Fruit fly (Drosophila melanogaster) whole organism, prepupa: ENCODE data around the gene sordd2.

Experiments used
- CG10631 ChIP-seq: fragments of 200-800 bp; sonication (Bioruptor generic); optimal IDR thresholded peaks from 2 replicates; lab custom pipeline; 2016; ENCODE audit warnings: missing biosample characterization, missing genetic modification characterization
- CG10669 ChIP-seq: fragments of 200-800 bp; sonication (Bioruptor generic); optimal IDR thresholded peaks from 3 replicates; lab custom pipeline; 2018; ENCODE audit warnings: missing biosample characterization, mild to moderate bottlenecking, missing genetic modification characterization, moderate library complexity
- CG11294 ChIP-seq: fragments of 200-800 bp; sonication (Bioruptor generic); IDR thresholded peaks from 2 replicates; pipeline ENCODE4 v1.3.6; 2022; ENCODE audit warnings: missing biosample characterization, missing genetic modification characterization
- CG11762 ChIP-seq: fragments of 200-800 bp; sonication (Bioruptor generic); optimal IDR thresholded peaks from 3 replicates; lab custom pipeline; 2016; ENCODE audit warnings: missing biosample characterization, missing genetic modification characterization; ENCODE audit not compliant: insufficient read depth
- CG15336 ChIP-seq: fragments of 200-800 bp; sonication (Bioruptor generic); IDR thresholded peaks from 2 replicates; pipeline ENCODE4 v1.3.6; 2022; ENCODE audit warnings: missing biosample characterization, missing genetic modification characterization
- CG1621 ChIP-seq: fragments of 200-800 bp; sonication (Bioruptor generic); optimal IDR thresholded peaks from 3 replicates; lab custom pipeline; 2018; ENCODE audit warnings: missing biosample characterization, mild to moderate bottlenecking, missing genetic modification characterization
- CG16779 ChIP-seq: fragments of 200-800 bp; sonication (Bioruptor generic); optimal IDR thresholded peaks from 3 replicates; lab custom pipeline; 2017; ENCODE audit warnings: missing biosample characterization, mild to moderate bottlenecking, missing genetic modification characterization
- CG3032 ChIP-seq: fragments of 200-800 bp; optimal IDR thresholded peaks from 2 replicates; lab custom pipeline; 2019; ENCODE audit warnings: missing biosample characterization, mild to moderate bottlenecking, missing genetic modification characterization, moderate library complexity
- CG32006 ChIP-seq: fragments of 200-800 bp; sonication (Bioruptor generic); optimal IDR thresholded peaks from 3 replicates; lab custom pipeline; 2017; ENCODE audit warnings: missing biosample characterization, mild to moderate bottlenecking, missing genetic modification characterization
- CG34406 ChIP-seq: fragments of 200-800 bp; sonication (Bioruptor generic); optimal IDR thresholded peaks from 3 replicates; lab custom pipeline; 2016; ENCODE audit warnings: missing biosample characterization, missing genetic modification characterization
- CG3919 ChIP-seq: fragments of 200-800 bp; sonication (Bioruptor generic); optimal IDR thresholded peaks from 3 replicates; lab custom pipeline; 2016; ENCODE audit warnings: missing biosample characterization, missing genetic modification characterization
- CG6163 ChIP-seq: fragments of 200-800 bp; sonication (Bioruptor generic); IDR thresholded peaks from 3 replicates; pipeline ENCODE4 v1.3.6; 2022; ENCODE audit warnings: missing biosample characterization, missing genetic modification characterization
- CG6276 ChIP-seq: fragments of 200-800 bp; sonication (Bioruptor generic); optimal IDR thresholded peaks from 2 replicates; lab custom pipeline; 2017; ENCODE audit warnings: missing biosample characterization, mild to moderate bottlenecking, missing genetic modification characterization
- CG6792 ChIP-seq: fragments of 200-800 bp; sonication (Bioruptor generic); optimal IDR thresholded peaks from 3 replicates; lab custom pipeline; 2016; ENCODE audit warnings: missing biosample characterization, missing genetic modification characterization
- CG6854 ChIP-seq: fragments of 200-800 bp; sonication (Bioruptor generic); optimal IDR thresholded peaks from 2 replicates; lab custom pipeline; 2017; ENCODE audit warnings: missing biosample characterization, mild to moderate bottlenecking, missing genetic modification characterization
- CG7368 ChIP-seq: fragments of 200-800 bp; sonication (Bioruptor generic); optimal IDR thresholded peaks from 3 replicates; lab custom pipeline; 2016; ENCODE audit warnings: missing biosample characterization, missing genetic modification characterization
- CG8119 ChIP-seq: fragments of 200-800 bp; sonication (Bioruptor generic); IDR thresholded peaks from 3 replicates; pipeline ENCODE4 v1.3.6; 2022; ENCODE audit warnings: missing biosample characterization, missing genetic modification characterization
- CG8632 ChIP-seq: fragments of 200-800 bp; sonication (Bioruptor generic); optimal IDR thresholded peaks from 3 replicates; lab custom pipeline; 2016; ENCODE audit warnings: missing biosample characterization, missing genetic modification characterization
- CG9139 ChIP-seq: fragments of 200-800 bp; sonication (Bioruptor generic); optimal IDR thresholded peaks from 3 replicates; lab custom pipeline; 2017; ENCODE audit warnings: missing biosample characterization, mild to moderate bottlenecking, missing genetic modification characterization
- Eip75B ChIP-seq: fragments of 200-800 bp; sonication (Bioruptor generic); optimal IDR thresholded peaks from 3 replicates; lab custom pipeline; 2016; ENCODE audit warnings: missing biosample characterization, missing genetic modification characterization
- Eip78C ChIP-seq: fragments of 200-800 bp; sonication (Bioruptor generic); peaks from one replicate; lab custom pipeline; 2016; ENCODE audit warnings: missing biosample characterization, missing genetic modification characterization
- Eip93F ChIP-seq: fragments of 200-800 bp; sonication (Bioruptor generic); optimal IDR thresholded peaks from 2 replicates; lab custom pipeline; 2016; ENCODE audit warnings: missing biosample characterization, mild to moderate bottlenecking, missing genetic modification characterization
- Ets96B ChIP-seq: fragments of 200-800 bp; optimal IDR thresholded peaks from 2 replicates; lab custom pipeline; 2019; ENCODE audit warnings: missing biosample characterization, mild to moderate bottlenecking, missing genetic modification characterization, moderate library complexity
- Hr38 ChIP-seq: sonication (Bioruptor generic); optimal IDR thresholded peaks from 2 replicates; lab custom pipeline; 2016; ENCODE audit warnings: missing biosample characterization, missing genetic modification characterization
- Hr39 ChIP-seq: fragments of 200-800 bp; sonication (Bioruptor generic); optimal IDR thresholded peaks from 2 replicates; lab custom pipeline; 2016; ENCODE audit warnings: missing biosample characterization, missing genetic modification characterization
- Lpt ChIP-seq: fragments of 200-800 bp; sonication (Bioruptor generic); optimal IDR thresholded peaks from 3 replicates; lab custom pipeline; 2016; ENCODE audit warnings: missing biosample characterization, missing genetic modification characterization
- Met ChIP-seq: fragments of 200-800 bp; sonication (Bioruptor generic); optimal IDR thresholded peaks from 3 replicates; lab custom pipeline; 2016; ENCODE audit warnings: missing biosample characterization, missing genetic modification characterization
- OdsH ChIP-seq: fragments of 200-800 bp; sonication (Bioruptor generic); optimal IDR thresholded peaks from 3 replicates; lab custom pipeline; 2016; ENCODE audit warnings: missing biosample characterization, missing genetic modification characterization
- Smox ChIP-seq: fragments of 200-800 bp; sonication (Bioruptor generic); optimal IDR thresholded peaks from 3 replicates; lab custom pipeline; 2016; ENCODE audit warnings: missing biosample characterization, missing genetic modification characterization
- Sox102F ChIP-seq: fragments of 200-800 bp; sonication (Bioruptor generic); optimal IDR thresholded peaks from 2 replicates; lab custom pipeline; 2016; ENCODE audit warnings: missing biosample characterization, mild to moderate bottlenecking, missing genetic modification characterization
- Sox14 ChIP-seq: fragments of 200-800 bp; sonication (Bioruptor generic); optimal IDR thresholded peaks from 3 replicates; lab custom pipeline; 2016; ENCODE audit warnings: missing biosample characterization, missing genetic modification characterization
- Sox15 ChIP-seq: fragments of 200-800 bp; sonication (Bioruptor generic); optimal IDR thresholded peaks from 3 replicates; lab custom pipeline; 2016; ENCODE audit warnings: missing biosample characterization, missing genetic modification characterization
- achi ChIP-seq: fragments of 200-800 bp; sonication (Bioruptor generic); optimal IDR thresholded peaks from 3 replicates; lab custom pipeline; 2016; ENCODE audit warnings: missing biosample characterization, missing genetic modification characterization
- acj6 ChIP-seq: fragments of 200-800 bp; sonication (Bioruptor generic); optimal IDR thresholded peaks from 3 replicates; lab custom pipeline; 2016; ENCODE audit warnings: missing biosample characterization, missing genetic modification characterization
- dac ChIP-seq: fragments of 200-800 bp; sonication (Bioruptor generic); optimal IDR thresholded peaks from 2 replicates; lab custom pipeline; 2017; ENCODE audit warnings: missing biosample characterization, mild to moderate bottlenecking, missing genetic modification characterization
- dsx ChIP-seq: fragments of 200-800 bp; optimal IDR thresholded peaks from 3 replicates; lab custom pipeline; 2019; ENCODE audit warnings: missing biosample characterization, mild to moderate bottlenecking, missing genetic modification characterization, moderate library complexity; ENCODE audit not compliant: poor library complexity, severe bottlenecking
- eg ChIP-seq: fragments of 200-800 bp; sonication (Bioruptor generic); IDR thresholded peaks from 3 replicates; pipeline ENCODE4 v1.3.6; 2022; ENCODE audit warnings: missing biosample characterization, missing genetic modification characterization
- fd85E ChIP-seq: fragments of 200-800 bp; sonication (Bioruptor generic); optimal IDR thresholded peaks from 3 replicates; lab custom pipeline; 2016; ENCODE audit warnings: missing biosample characterization, missing genetic modification characterization
- fkh ChIP-seq: fragments of 200-800 bp; sonication (Bioruptor generic); optimal IDR thresholded peaks from 3 replicates; lab custom pipeline; 2017; ENCODE audit warnings: missing biosample characterization, mild to moderate bottlenecking, missing genetic modification characterization, moderate library complexity
- lz ChIP-seq: fragments of 200-800 bp; sonication (Bioruptor generic); optimal IDR thresholded peaks from 3 replicates; lab custom pipeline; 2016; ENCODE audit warnings: missing biosample characterization, missing genetic modification characterization
- pdm3 ChIP-seq: fragments of 200-800 bp; sonication (Bioruptor generic); optimal IDR thresholded peaks from 3 replicates; lab custom pipeline; 2016; ENCODE audit warnings: missing biosample characterization, missing genetic modification characterization
- salr ChIP-seq, 2 experiments: fragments of 200-800 bp; sonication (Bioruptor generic); optimal IDR thresholded peaks; 3 replicates each; lab custom pipeline; 2016 to 2018; ENCODE audit warnings: missing biosample characterization in 2 of 2, missing genetic modification characterization in 2 of 2, mild to moderate bottlenecking in 1 of 2
- spab ChIP-seq: fragments of 200-800 bp; sonication (Bioruptor generic); optimal IDR thresholded peaks from 2 replicates; lab custom pipeline; 2017; ENCODE audit warnings: missing biosample characterization, mild to moderate bottlenecking, missing genetic modification characterization, missing genetic modification reagents
- ss ChIP-seq, 2 experiments: fragments of 200-800 bp; sonication (Bioruptor generic); optimal IDR thresholded peaks; 2 replicates in 1 of 2; 3 replicates in 1 of 2; lab custom pipeline; 2017 to 2018; ENCODE audit warnings: mild to moderate bottlenecking in 2 of 2, missing biosample characterization in 2 of 2, missing genetic modification characterization in 2 of 2, moderate library complexity in 1 of 2
- svp ChIP-seq: fragments of 200-800 bp; sonication (Bioruptor generic); peaks from one replicate; lab custom pipeline; 2016; ENCODE audit warnings: missing biosample characterization, missing genetic modification characterization
- topi ChIP-seq: fragments of 200-800 bp; sonication (Bioruptor generic); optimal IDR thresholded peaks from 3 replicates; lab custom pipeline; 2016; ENCODE audit warnings: missing biosample characterization, missing genetic modification characterization
- vri ChIP-seq: fragments of 200-800 bp; sonication (Bioruptor generic); optimal IDR thresholded peaks from 3 replicates; lab custom pipeline; 2016; ENCODE audit warnings: missing biosample characterization, mild to moderate bottlenecking, missing genetic modification characterization

The sordd2 gene

dm6 chrX:15805523-15805922, 6.6 kb upstream of the sordd2 start:
- TF ChIP-seq fkh (GFP tag; lab: Kevin White, UChicago) = peak; percentile 67
- no peak for TF ChIP-seq CG8632 (GFP tag; lab: Kevin White, UChicago)
- no peak for TF ChIP-seq topi (GFP tag; lab: Kevin White, UChicago)
- TF ChIP-seq Eip78C = no peak

- TF ChIP-seq svp (GFP tag; lab: Kevin White, UChicago) = peak; percentile 57
- TF ChIP-seq CG10631 = peak; percentile 36
- peak; percentile 60 for TF ChIP-seq CG15336 (GFP tag; lab: Robert Waterston, UW)
- TF ChIP-seq Eip78C = peak; percentile 60
- TF ChIP-seq CG34406 (GFP tag; lab: Kevin White, UChicago) = peak; percentile 21
- TF ChIP-seq Sox15 (GFP tag; lab: Kevin White, UChicago) = no peak
- TF ChIP-seq CG6276 (GFP tag; lab: Kevin White, UChicago) = peak; percentile 13
- no peak for TF ChIP-seq vri
- no peak for TF ChIP-seq acj6 (GFP tag; lab: Kevin White, UChicago)
- no peak for TF ChIP-seq CG9139
- no peak for TF ChIP-seq CG6854 (GFP tag; lab: Kevin White, UChicago)
- peak; percentile 23 for TF ChIP-seq achi (GFP tag; lab: Kevin White, UChicago)
- TF ChIP-seq Sox102F (GFP tag; lab: Kevin White, UChicago) = no peak
- TF ChIP-seq pdm3 (GFP tag; lab: Kevin White, UChicago) = peak; percentile 23
- TF ChIP-seq topi (GFP tag; lab: Kevin White, UChicago) = no peak
- TF ChIP-seq Hr38 = no peak
- TF ChIP-seq CG8119 = 0 out of 3 replicates have a peak, but pooled peaks have one; percentile 38
- TF ChIP-seq Hr39 (GFP tag; lab: Kevin White, UChicago) = no peak
- TF ChIP-seq Eip75B (GFP tag; lab: Kevin White, UChicago) = no peak
- no peak for TF ChIP-seq salr (GFP tag; optimal IDR thresholded peaks at IDR 0.05; lab: Kevin White, UChicago)
- no peak for TF ChIP-seq CG7368 (GFP tag; lab: Kevin White, UChicago)
- TF ChIP-seq CG11762 (GFP tag; lab: Kevin White, UChicago) = no peak
- no peak for TF ChIP-seq spab (GFP tag; lab: Kevin White, UChicago)
- no peak for TF ChIP-seq Met (GFP tag; lab: Kevin White, UChicago)
- no peak for TF ChIP-seq fd85E (GFP tag; lab: Kevin White, UChicago)
- peak; percentile 39 for TF ChIP-seq CG32006 (GFP tag; lab: Kevin White, UChicago)
- TF ChIP-seq CG6792 (GFP tag; lab: Kevin White, UChicago) = no peak
- TF ChIP-seq CG11294 = no peak
- peak; percentile 34; the same call in 2 of the 3 replicates for TF ChIP-seq eg (GFP tag; lab: Robert Waterston, UW)
- TF ChIP-seq CG10669 (GFP tag; lab: Kevin White, UChicago) = peak; percentile 24
- TF ChIP-seq ss (GFP tag; optimal IDR thresholded peaks at IDR 0.05; lab: Kevin White, UChicago) = no peak
- peak; percentile 21 for TF ChIP-seq CG3919 (GFP tag; lab: Kevin White, UChicago)
- TF ChIP-seq Smox (GFP tag; lab: Kevin White, UChicago) = no peak
- peak; percentile 26 for TF ChIP-seq CG1621 (tag; lab: Kevin White, UChicago)
- TF ChIP-seq CG8632 (GFP tag; lab: Kevin White, UChicago) = peak; percentile 26
- TF ChIP-seq lz (GFP tag; lab: Kevin White, UChicago) = peak; percentile 1
- no peak for TF ChIP-seq fkh (GFP tag; lab: Kevin White, UChicago)
- TF ChIP-seq Eip93F (GFP tag; lab: Kevin White, UChicago) = no peak
- TF ChIP-seq Ets96B = peak; percentile 19
- no peak for TF ChIP-seq Sox14
- TF ChIP-seq OdsH = no peak
- TF ChIP-seq CG6163 (GFP tag; lab: Robert Waterston, UW) = 0 out of 3 replicates have a peak, but pooled peaks have one; percentile 46
- no peak for TF ChIP-seq CG16779 (tag; lab: Kevin White, UChicago)
- TF ChIP-seq dac = no peak
- no peak for TF ChIP-seq CG3032
- no peak for TF ChIP-seq Lpt
- no peak for TF ChIP-seq dsx
These were observed 5.8 kb upstream of the sordd2 start for dm6 chrX:15804790-15805189.
